Worm (Caenorhabditis elegans): ENCODE data around the gene C37C3.10.

The C37C3.10 gene

ce11 chrV:7899761-7900160 lies 36.9 kb upstream of the C37C3.10 start, which contains the start of gene F40A3.7:
Gene F40A3.7, minus strand, starts transcription at chrV:7899861.
- no peak for TF ChIP-seq ama-1 (optimal IDR thresholded peaks at IDR 0.05)

DNA sequence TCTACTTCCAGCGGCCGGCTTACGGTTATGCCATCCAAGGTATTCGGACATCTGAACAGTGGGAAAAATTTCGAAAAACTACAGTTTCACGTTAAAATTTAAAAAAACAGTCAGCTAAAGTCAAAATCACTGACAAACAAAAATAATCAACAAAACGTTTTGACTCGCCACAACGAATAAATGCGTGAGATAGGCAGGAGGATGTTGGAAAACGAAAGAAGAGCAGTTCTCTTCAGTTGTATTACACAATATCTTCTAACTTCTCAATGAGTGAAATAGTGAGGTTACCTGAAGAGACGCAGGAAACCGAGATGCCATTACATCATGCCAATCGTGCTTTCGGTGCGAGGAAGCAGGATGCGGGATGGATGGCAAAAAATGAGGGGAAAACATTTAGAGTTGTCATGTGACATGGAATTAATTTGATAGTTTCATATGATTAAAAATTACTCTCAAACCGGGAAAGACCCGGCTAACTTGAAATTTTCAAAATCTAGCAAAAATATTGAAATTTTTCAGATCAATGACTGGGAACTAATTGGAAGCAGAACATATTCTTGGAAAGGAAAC lies 31.0 kb upstream of the C37C3.10 start, which contains the start of gene F40A3.6:
Gene F40A3.6 (minus strand): TSS at position 51 of the 570 bp plus-strand sequence.
- no peak for TF ChIP-seq ceh-34 (tag; optimal IDR thresholded peaks at IDR 0.05)
- no peak for TF ChIP-seq ama-1 (optimal IDR thresholded peaks at IDR 0.05)
- TF ChIP-seq zip-5 (tag; optimal IDR thresholded peaks at IDR 0.05): no peak
- no peak for TF ChIP-seq hlh-15 (tag; optimal IDR thresholded peaks at IDR 0.05)
- no peak for TF ChIP-seq dve-1 (tag; optimal IDR thresholded peaks at IDR 0.05)
- TF ChIP-seq pqm-1 (tag; optimal IDR thresholded peaks at IDR 0.05): no peak
- TF ChIP-seq ceh-18 (tag; optimal IDR thresholded peaks at IDR 0.05): no peak
- TF ChIP-seq hlh-13 (GFP tag; optimal IDR thresholded peaks at IDR 0.05): no peak
- no peak for TF ChIP-seq C08G9.2 (tag; optimal IDR thresholded peaks at IDR 0.05)
- no peak for TF ChIP-seq unc-3 (GFP tag; conservative IDR thresholded peaks at IDR 0.05)
- TF ChIP-seq unc-3 (tag; optimal IDR thresholded peaks at IDR 0.05): no peak
- TF ChIP-seq che-1 (tag; optimal IDR thresholded peaks at IDR 0.05): no peak
- no peak for TF ChIP-seq gmeb-2 (tag; optimal IDR thresholded peaks at IDR 0.05)
- TF ChIP-seq C38D4.7 (GFP tag; optimal IDR thresholded peaks at IDR 0.05): no peak
- no peak for TF ChIP-seq unc-55 (GFP tag; optimal IDR thresholded peaks at IDR 0.05)
- TF ChIP-seq lin-11 (tag; optimal IDR thresholded peaks at IDR 0.05): no peak
- TF ChIP-seq tbx-7 (tag; optimal IDR thresholded peaks at IDR 0.05): no peak
- no peak for TF ChIP-seq hlh-6 (tag; optimal IDR thresholded peaks at IDR 0.05)
- TF ChIP-seq K09A11.1 (tag; optimal IDR thresholded peaks at IDR 0.05; ENCODE audit: insufficient read depth): no peak

DNA sequence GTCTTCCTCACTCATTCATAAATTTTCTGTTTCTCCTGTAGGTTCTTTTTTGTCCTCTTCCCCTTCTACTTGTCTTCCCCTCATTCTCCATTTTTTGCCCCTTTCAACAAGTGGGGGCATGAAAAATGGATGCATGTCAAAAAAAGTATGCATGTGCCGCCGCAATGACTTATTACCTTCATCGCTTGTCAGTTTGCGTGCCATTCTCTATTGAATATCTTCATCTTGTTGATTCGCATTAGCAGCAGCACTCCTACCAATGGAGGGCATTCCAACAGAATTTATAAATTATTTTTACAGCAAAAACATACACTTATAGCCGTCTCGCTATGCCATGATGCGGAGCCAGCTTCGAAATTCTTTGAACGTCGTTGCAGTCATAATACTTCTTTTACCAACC lies 28.4 kb upstream of the C37C3.10 start, which contains the start of gene F40A3.1:
Gene F40A3.1 (plus strand): TSS at position 301 of the 400 bp plus-strand sequence.
- TF ChIP-seq fkh-10 (GFP tag; optimal IDR thresholded peaks at IDR 0.05) (no peak), pag-3 (tag; optimal IDR thresholded peaks at IDR 0.05; ENCODE audit: borderline replicate concordance) (no peak), tbx-2 (tag; optimal IDR thresholded peaks at IDR 0.05) (no peak), ets-4 (tag; optimal IDR thresholded peaks at IDR 0.05) (no peak), pax-1 (tag; optimal IDR thresholded peaks at IDR 0.05) (no peak)

DNA sequence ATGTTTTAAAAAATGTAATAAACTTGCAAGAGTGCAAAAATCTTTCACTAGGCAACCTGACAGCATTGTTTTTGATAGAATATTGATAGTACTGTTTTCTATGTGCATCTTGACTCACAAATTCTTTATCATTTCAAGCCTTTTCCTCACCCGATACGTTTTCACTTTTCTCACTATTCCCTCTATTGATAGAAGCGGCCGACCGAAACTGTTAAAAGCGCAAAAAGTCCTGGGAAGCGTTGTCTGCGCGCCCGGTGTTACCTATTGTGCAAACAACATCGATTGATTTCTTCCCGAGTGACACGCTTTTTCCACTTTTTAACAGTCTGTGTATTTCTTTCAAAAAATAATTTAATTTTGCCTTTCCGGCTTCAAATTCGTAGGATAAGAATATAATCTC lies 25.2 kb upstream of the C37C3.10 start:
- no peak for TF ChIP-seq nhr-11 (tag; optimal IDR thresholded peaks at IDR 0.05)
- TF ChIP-seq ets-4 (tag; optimal IDR thresholded peaks at IDR 0.05): no peak
- no peak for TF ChIP-seq pat-9 (tag; optimal IDR thresholded peaks at IDR 0.05)
- no peak for TF ChIP-seq elt-2 (tag; optimal IDR thresholded peaks at IDR 0.05)
- no peak for TF ChIP-seq hlh-13 (GFP tag; optimal IDR thresholded peaks at IDR 0.05)
- no peak for TF ChIP-seq mec-3 (tag; optimal IDR thresholded peaks at IDR 0.05; ENCODE audit: borderline replicate concordance)
- no peak for TF ChIP-seq ceh-9 (tag; optimal IDR thresholded peaks at IDR 0.05)
- TF ChIP-seq sox-2 (GFP tag; IDR thresholded peaks at IDR 0.05): no peak

ce11 chrV:7884441-7884840 lies 21.6 kb upstream of the C37C3.10 start:
- TF ChIP-seq ceh-2 (tag; optimal IDR thresholded peaks at IDR 0.05) (no peak), hlh-13 (GFP tag; optimal IDR thresholded peaks at IDR 0.05) (no peak), unc-86 (tag; optimal IDR thresholded peaks at IDR 0.05) (no peak), eyg-1 (tag; optimal IDR thresholded peaks at IDR 0.05) (no peak), C38D4.7 (GFP tag; optimal IDR thresholded peaks at IDR 0.05) (no peak), ceh-9 (tag; optimal IDR thresholded peaks at IDR 0.05) (no peak)
